Worm (Caenorhabditis elegans): ENCODE results near the gene T26H5.14.

- TF ChIP-seq him-1 (tag; optimal IDR thresholded peaks at IDR 0.05), result no peak
- no peak for TF ChIP-seq W03F9.2 (tag; optimal IDR thresholded peaks at IDR 0.05)
- TF ChIP-seq dao-5 (tag; optimal IDR thresholded peaks at IDR 0.05), result no peak
Observed at ce11 chrV:15464402-15464801, 15.4 kb downstream of the T26H5.14 start, which contains the start of gene rocf-1.

Measured in whole organism, L4/young adult.